Fruit fly (Drosophila melanogaster): ENCODE data around the gene Pex19.

Pex19 gene

DNA sequence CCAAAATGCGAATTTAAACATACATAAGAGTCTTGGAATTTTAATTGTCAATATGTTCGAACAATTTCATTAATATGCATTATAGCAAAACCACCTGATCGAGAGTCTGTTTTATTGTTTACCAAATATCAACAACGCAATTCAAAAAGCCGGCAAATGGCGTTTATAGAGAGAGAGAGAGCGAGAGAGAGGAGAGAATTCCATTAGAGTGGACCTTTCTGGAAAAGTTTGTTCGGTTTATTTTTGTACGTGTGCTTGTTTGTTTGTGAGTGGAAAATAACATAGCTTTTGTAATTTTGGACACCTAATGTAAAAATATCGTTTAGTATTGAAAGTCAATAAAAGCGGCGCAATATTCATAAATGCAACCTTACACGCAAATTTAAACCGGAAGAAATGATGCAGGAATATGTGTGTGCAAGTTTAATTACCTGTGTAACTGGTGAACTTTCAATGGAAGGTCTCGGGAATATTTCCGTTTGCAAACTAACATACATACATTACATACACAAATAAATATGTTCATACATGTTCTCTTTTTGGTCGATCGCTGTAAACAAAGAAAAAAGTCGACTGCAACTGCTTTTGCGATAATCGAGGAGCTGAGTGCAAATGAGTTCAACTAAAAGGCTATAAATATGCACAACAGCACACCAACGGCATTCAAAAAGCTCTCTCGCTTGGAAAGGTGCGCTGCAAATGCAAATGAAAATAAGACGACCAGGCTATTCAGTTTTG lies 46.8 kb upstream of the Pex19 start, which contains the start of gene CG6785 (continued):
- TF ChIP-seq hkb (optimal IDR thresholded peaks at IDR 0.05) (no peak), hkb (GFP tag; IDR thresholded peaks at IDR 0.05) (peak; percentile 82), Sry-δ (GFP tag; optimal IDR thresholded peaks at IDR 0.05) (peak; percentile 33), CG8924 (tag; optimal IDR thresholded peaks at IDR 0.05) (peak; percentile 85), cad (GFP tag; optimal IDR thresholded peaks at IDR 0.05) (no peak), oc (tag; optimal IDR thresholded peaks at IDR 0.05) (peak; percentile 77), CG17361 (GFP tag; IDR thresholded peaks at IDR 0.05) (peak; percentile 63; the same call in 2 of the 3 replicates), Lim3 (GFP tag; IDR thresholded peaks at IDR 0.05) (no peak), CG32767 (GFP tag; IDR thresholded peaks at IDR 0.05) (no peak), Gug (GFP tag; IDR thresholded peaks at IDR 0.05) (no peak), CG13894 (tag; optimal IDR thresholded peaks at IDR 0.05) (peak; percentile 72), Poxn (GFP tag; IDR thresholded peaks at IDR 0.05) (no peak), Mes4 (GFP tag; optimal IDR thresholded peaks at IDR 0.05) (peak; percentile 91), Dll (GFP tag; IDR thresholded peaks at IDR 0.05; ENCODE audit: partially characterized antibody) (no peak), Meics (GFP tag; optimal IDR thresholded peaks at IDR 0.05) (peak; percentile 84), CG1602 (GFP tag; optimal IDR thresholded peaks at IDR 0.05) (peak; percentile 65), p53 (GFP tag; optimal IDR thresholded peaks at IDR 0.05) (peak; percentile 85), CG6765 (GFP tag; optimal IDR thresholded peaks at IDR 0.05) (peak; percentile 84), Asciz (GFP tag; optimal IDR thresholded peaks at IDR 0.05) (peak; percentile 98), CG11456 (GFP tag; IDR thresholded peaks at IDR 0.05) (peak; percentile 65; the same call in 2 of the 3 replicates), Ada2b (GFP tag; IDR thresholded peaks at IDR 0.05) (no peak), H2.0 (GFP tag; IDR thresholded peaks at IDR 0.05) (no peak), CG2875 (GFP tag; optimal IDR thresholded peaks at IDR 0.05) (peak; percentile 96), Myb (GFP tag; optimal IDR thresholded peaks at IDR 0.05) (peak; percentile 60), pum (GFP tag; optimal IDR thresholded peaks at IDR 0.05) (peak; percentile 62), CG11093 (GFP tag; IDR thresholded peaks at IDR 0.05) (no peak), ttk (GFP tag; IDR thresholded peaks at IDR 0.05) (no peak), TFAM (GFP tag; optimal IDR thresholded peaks at IDR 0.05) (no peak), Deaf1 (tag; optimal IDR thresholded peaks at IDR 0.05) (peak; percentile 37), lilli (GFP tag; optimal IDR thresholded peaks at IDR 0.05) (peak; percentile 56), da (GFP tag; optimal IDR thresholded peaks at IDR 0.05) (peak; percentile 64), CG33213 (GFP tag; optimal IDR thresholded peaks at IDR 0.05) (peak; percentile 86), gsb-n (tag; optimal IDR thresholded peaks at IDR 0.05) (peak; percentile 88), hth (optimal IDR thresholded peaks at IDR 0.05) (no peak), CG2116 (GFP tag; optimal IDR thresholded peaks at IDR 0.05) (peak; percentile 79), CrebB (tag; optimal IDR thresholded peaks at IDR 0.05) (peak; percentile 96), CG11504 (tag; optimal IDR thresholded peaks at IDR 0.05) (peak; percentile 80), CG3838 (GFP tag; optimal IDR thresholded peaks at IDR 0.05) (peak; percentile 45), kay (GFP tag; optimal IDR thresholded peaks at IDR 0.05) (peak; percentile 77), Doc2 (GFP tag; IDR thresholded peaks at IDR 0.05) (no peak), CG12769 (tag; optimal IDR thresholded peaks at IDR 0.05) (peak; percentile 81), CG14965 (GFP tag; optimal IDR thresholded peaks at IDR 0.05; ENCODE audit: borderline replicate concordance) (peak; percentile 78), CG2129 (GFP tag; IDR thresholded peaks at IDR 0.05; ENCODE audit: partially characterized antibody) (no peak), sens-2 (GFP tag; IDR thresholded peaks at IDR 0.05) (peak; percentile 29; the same call in 1 of the 2 replicates), tgo (GFP tag; IDR thresholded peaks at IDR 0.05) (no peak), kah (GFP tag; optimal IDR thresholded peaks at IDR 0.05) (peak; percentile 97), CG17612 (GFP tag; IDR thresholded peaks at IDR 0.05) (no peak), CG14667 (GFP tag; IDR thresholded peaks at IDR 0.05) (no peak), CG14710 (tag; optimal IDR thresholded peaks at IDR 0.05) (peak; percentile 73), nmo (GFP tag; optimal IDR thresholded peaks at IDR 0.05) (peak; percentile 24), psq (GFP tag; optimal IDR thresholded peaks at IDR 0.05) (peak; percentile 58)

All from whole organism, embryonic.